Fruit fly (Drosophila melanogaster) S2 (cell line): ENCODE data around the gene CG7231.
"Not testable (repeated sequence)": the region's sequence is repeated elsewhere in the genome, so short reads cannot be mapped to it uniquely, and the experiment has no call there.

Experiments
- CG8478 ChIP-seq: fragments of >200 bp; optimal IDR thresholded peaks from 2 replicates; lab custom pipeline; 2018
- CTCF ChIP-seq, 2 experiments: fragments of >200 bp; optimal IDR thresholded peaks; 2 replicates each; lab custom pipeline; 2018

CG7231 gene

dm6 chr2L:7983646-7984045 lies at the start of gene CG7231:
Gene CG7231 (plus strand): TSS chr2L:7983946.
- not testable (repeated sequence) for TF ChIP-seq CG8478 (lab: Kevin White, UChicago); CTCF (optimal IDR thresholded peaks at IDR 0.05; lab: Kevin White, UChicago)

- TF ChIP-seq CTCF (optimal IDR thresholded peaks at IDR 0.05; lab: Kevin White, UChicago) (no peak), CG8478 (lab: Kevin White, UChicago) (no peak)
Measured at dm6 chr2L:7936391-7936790, 47.4 kb upstream of the CG7231 start.

dm6 chr2L:7938488-7938887 lies 45.3 kb upstream of the CG7231 start:
- no peak for TF ChIP-seq CTCF (optimal IDR thresholded peaks at IDR 0.05; lab: Kevin White, UChicago)
- TF ChIP-seq CG8478 (lab: Kevin White, UChicago), result no peak

dm6 chr2L:7940459-7941343 lies 43.0 kb upstream of the CG7231 start:
- TF ChIP-seq CG8478 (lab: Kevin White, UChicago), result no peak
- TF ChIP-seq CTCF (optimal IDR thresholded peaks at IDR 0.05; lab: Kevin White, UChicago), result no peak

dm6 chr2L:7941954-7942353 lies 41.8 kb upstream of the CG7231 start:
- TF ChIP-seq CG8478 (lab: Kevin White, UChicago) (no peak), CTCF (optimal IDR thresholded peaks at IDR 0.05; lab: Kevin White, UChicago) (no peak)

dm6 chr2L:7942927-7943326 lies 40.8 kb upstream of the CG7231 start:
- no peak for TF ChIP-seq CG8478 (lab: Kevin White, UChicago)
- TF ChIP-seq CTCF (optimal IDR thresholded peaks at IDR 0.05; lab: Kevin White, UChicago), result no peak

- TF ChIP-seq CG8478 (lab: Kevin White, UChicago) (no peak), CTCF (optimal IDR thresholded peaks at IDR 0.05; lab: Kevin White, UChicago) (no peak)
Measured at dm6 chr2L:7944179-7944578, 39.6 kb upstream of the CG7231 start.

- TF ChIP-seq CTCF (optimal IDR thresholded peaks at IDR 0.05; lab: Kevin White, UChicago) (no peak), CG8478 (lab: Kevin White, UChicago) (no peak)
Measured at dm6 chr2L:7945037-7945436, 38.7 kb upstream of the CG7231 start.

dm6 chr2L:7949016-7949415 lies 34.7 kb upstream of the CG7231 start:
- TF ChIP-seq CTCF (optimal IDR thresholded peaks at IDR 0.05; lab: Kevin White, UChicago) (no peak), CG8478 (lab: Kevin White, UChicago) (no peak)

- TF ChIP-seq CTCF (optimal IDR thresholded peaks at IDR 0.05; lab: Kevin White, UChicago) (no peak), CG8478 (lab: Kevin White, UChicago) (no peak)
Measured at dm6 chr2L:7949788-7950187, 34.0 kb upstream of the CG7231 start.

- TF ChIP-seq CTCF (optimal IDR thresholded peaks at IDR 0.05; lab: Kevin White, UChicago), result no peak
- TF ChIP-seq CG8478 (lab: Kevin White, UChicago), result no peak
Measured at dm6 chr2L:7951934-7952333, 31.8 kb upstream of the CG7231 start.

dm6 chr2L:7952351-7952750 lies 31.4 kb upstream of the CG7231 start:
- no peak for TF ChIP-seq CG8478 (lab: Kevin White, UChicago)
- no peak for TF ChIP-seq CTCF (optimal IDR thresholded peaks at IDR 0.05; lab: Kevin White, UChicago)

- TF ChIP-seq CG8478 (lab: Kevin White, UChicago) (no peak), CTCF (optimal IDR thresholded peaks at IDR 0.05; lab: Kevin White, UChicago) (peak; percentile 76 to 89)
Measured at dm6 chr2L:7953371-7954017, 30.3 kb upstream of the CG7231 start.

dm6 chr2L:7954588-7954987 lies 29.2 kb upstream of the CG7231 start:
- no peak for TF ChIP-seq CG8478 (lab: Kevin White, UChicago)
- TF ChIP-seq CTCF (optimal IDR thresholded peaks at IDR 0.05; lab: Kevin White, UChicago), result no peak

- TF ChIP-seq CTCF (optimal IDR thresholded peaks at IDR 0.05; lab: Kevin White, UChicago) (no peak), CG8478 (lab: Kevin White, UChicago) (no peak)
Measured at dm6 chr2L:7956310-7957067, 27.3 kb upstream of the CG7231 start.
